Fruit fly (Drosophila melanogaster) whole organism, wandering third instar larva: ENCODE measurements around the gene kin17.

Experiments
- Abd-B ChIP-seq: fragments of >200 bp; optimal IDR thresholded peaks from 2 replicates; lab custom pipeline; 2017; ENCODE audit warnings: missing biosample characterization, missing genetic modification characterization
- CG32264 ChIP-seq: fragments of 200-800 bp; sonication (Bioruptor generic); optimal IDR thresholded peaks from 2 replicates; lab custom pipeline; 2016; ENCODE audit warnings: missing biosample characterization, missing genetic modification characterization
- CG9705 ChIP-seq: fragments of 200-800 bp; sonication (Bioruptor generic); optimal IDR thresholded peaks from 2 replicates; lab custom pipeline; 2018; ENCODE audit warnings: missing biosample characterization, mild to moderate bottlenecking, missing genetic modification characterization
- CrebA ChIP-seq: fragments of 200-800 bp; sonication (Bioruptor generic); optimal IDR thresholded peaks from 2 replicates; lab custom pipeline; 2016; ENCODE audit warnings: missing biosample characterization, mild to moderate bottlenecking, missing genetic modification characterization, borderline replicate concordance
- Dfd ChIP-seq: fragments of >200 bp; optimal IDR thresholded peaks from 2 replicates; lab custom pipeline; 2017; ENCODE audit warnings: missing biosample characterization, missing genetic modification characterization
- Dif ChIP-seq: fragments of 200-275, 200-300 bp; sonication (Bioruptor generic); optimal IDR thresholded peaks from 2 replicates; lab custom pipeline; 2018; ENCODE audit warnings: missing biosample characterization, missing genetic modification characterization; ENCODE audit not compliant: partially characterized antibody
- HLH106 ChIP-seq: fragments of 200-800 bp; optimal IDR thresholded peaks from 3 replicates; lab custom pipeline; 2019; ENCODE audit warnings: missing biosample characterization, mild to moderate bottlenecking, missing genetic modification characterization, moderate library complexity
- Hnf4 ChIP-seq: fragments of 200-800 bp; sonication (Bioruptor generic); optimal IDR thresholded peaks from 2 replicates; lab custom pipeline; 2016; ENCODE audit warnings: missing biosample characterization, mild to moderate bottlenecking, missing genetic modification characterization
- Hr78 ChIP-seq: fragments of >200 bp; optimal IDR thresholded peaks from 2 replicates; lab custom pipeline; 2017; ENCODE audit warnings: missing biosample characterization, missing genetic modification characterization
- Hr83 ChIP-seq: fragments of 200-300 bp; sonication (Bioruptor generic); optimal IDR thresholded peaks from 2 replicates; lab custom pipeline; 2016; ENCODE audit warnings: missing biosample characterization, mild to moderate bottlenecking, missing genetic modification characterization, moderate library complexity; ENCODE audit not compliant: poor library complexity, severe bottlenecking
- Jra ChIP-seq: sonication (Bioruptor generic); optimal IDR thresholded peaks from 2 replicates; lab custom pipeline; 2016; ENCODE audit warnings: missing biosample characterization, missing genetic modification characterization
- Mio ChIP-seq: sonication (Bioruptor generic); optimal IDR thresholded peaks from 2 replicates; lab custom pipeline; 2016; ENCODE audit warnings: missing biosample characterization, missing genetic modification characterization
- Myc ChIP-seq: fragments of >200 bp; optimal IDR thresholded peaks from 2 replicates; lab custom pipeline; 2017
- OdsH ChIP-seq: fragments of 200-800 bp; sonication (Bioruptor generic); optimal IDR thresholded peaks from 2 replicates; lab custom pipeline; 2016; ENCODE audit warnings: missing biosample characterization, mild to moderate bottlenecking, missing genetic modification characterization
- Rel ChIP-seq, 2 experiments: fragments of 200-800 bp; sonication (Bioruptor generic) in 1 of 2; optimal IDR thresholded peaks; 2 replicates in 1 of 2; 3 replicates in 1 of 2; lab custom pipeline; 2016 to 2019; ENCODE audit warnings: mild to moderate bottlenecking in 2 of 2, missing biosample characterization in 2 of 2, missing genetic modification characterization in 2 of 2, moderate library complexity in 1 of 2
- Sp1 ChIP-seq: fragments of 200-800 bp; sonication (Bioruptor generic); optimal IDR thresholded peaks from 3 replicates; lab custom pipeline; 2019; ENCODE audit warnings: missing biosample characterization, mild to moderate bottlenecking, missing genetic modification characterization, moderate library complexity
- Vsx2 ChIP-seq: fragments of 200-300, 225-300 bp; sonication (Bioruptor generic); optimal IDR thresholded peaks from 2 replicates; lab custom pipeline; 2018; ENCODE audit warnings: missing biosample characterization, missing genetic modification characterization; ENCODE audit not compliant: partially characterized antibody
- br ChIP-seq: fragments of 200-800 bp; sonication (Bioruptor generic); optimal IDR thresholded peaks from 2 replicates; lab custom pipeline; 2016; ENCODE audit warnings: missing biosample characterization, missing genetic modification characterization
- dl ChIP-seq, 2 experiments: fragments of 175-275, 200-275 bp in 1 of 2; fragments of 200-275 bp in 1 of 2; sonication (Bioruptor generic); optimal IDR thresholded peaks; lab custom pipeline; 2018; ENCODE audit warnings: mild to moderate bottlenecking in 2 of 2, missing biosample characterization in 2 of 2, missing genetic modification characterization in 2 of 2, moderate library complexity in 2 of 2; ENCODE audit not compliant: partially characterized antibody in 2 of 2, insufficient read depth in 1 of 2
- dmrt93B ChIP-seq: fragments of 200-800 bp; sonication (Bioruptor generic); optimal IDR thresholded peaks from 2 replicates; lab custom pipeline; 2018; ENCODE audit warnings: missing biosample characterization, mild to moderate bottlenecking, missing genetic modification characterization
- dsf ChIP-seq: sonication (Bioruptor generic); optimal IDR thresholded peaks from 2 replicates; lab custom pipeline; 2016; ENCODE audit warnings: missing biosample characterization, missing genetic modification characterization, borderline replicate concordance
- ey ChIP-seq: fragments of 200-800 bp; sonication (Bioruptor generic); optimal IDR thresholded peaks from 2 replicates; lab custom pipeline; 2016; ENCODE audit warnings: missing biosample characterization, missing genetic modification characterization
- foxo ChIP-seq, 2 experiments: fragments of 200-800 bp; sonication (Bioruptor generic); optimal IDR thresholded peaks; 2 replicates in 1 of 2; 3 replicates in 1 of 2; lab custom pipeline; 2016 to 2017; ENCODE audit warnings: missing biosample characterization in 2 of 2, missing genetic modification characterization in 2 of 2
- fru ChIP-seq: fragments of 200-800 bp; sonication (Bioruptor generic); optimal IDR thresholded peaks from 3 replicates; lab custom pipeline; 2016; ENCODE audit warnings: missing biosample characterization, mild to moderate bottlenecking, missing genetic modification characterization
- h ChIP-seq: fragments of 200-800 bp; sonication (Bioruptor generic); optimal IDR thresholded peaks from 3 replicates; lab custom pipeline; 2016; ENCODE audit warnings: missing biosample characterization, mild to moderate bottlenecking, missing genetic modification characterization
- jim ChIP-seq: fragments of 175-275, 200-325 bp; sonication (Bioruptor generic); optimal IDR thresholded peaks from 2 replicates; lab custom pipeline; 2016; ENCODE audit warnings: missing biosample characterization, mild to moderate bottlenecking, missing genetic modification characterization
- lola ChIP-seq: fragments of >200 bp; optimal IDR thresholded peaks from 2 replicates; lab custom pipeline; 2017; ENCODE audit warnings: missing biosample characterization, missing genetic modification characterization
- pan ChIP-seq: fragments of >200 bp; optimal IDR thresholded peaks from 2 replicates; lab custom pipeline; 2017
- psq ChIP-seq: fragments of 200-800 bp; sonication (Bioruptor generic); optimal IDR thresholded peaks from 3 replicates; lab custom pipeline; 2017; ENCODE audit warnings: missing biosample characterization, mild to moderate bottlenecking, missing genetic modification characterization, moderate library complexity
- rgr ChIP-seq: fragments of 200-800 bp; sonication (Bioruptor generic); optimal IDR thresholded peaks from 3 replicates; lab custom pipeline; 2016; ENCODE audit warnings: missing biosample characterization, mild to moderate bottlenecking, missing genetic modification characterization
- sage ChIP-seq: fragments of 200-800 bp; sonication (Bioruptor generic); optimal IDR thresholded peaks from 2 replicates; lab custom pipeline; 2016; ENCODE audit warnings: missing biosample characterization, mild to moderate bottlenecking, missing genetic modification characterization
- sv ChIP-seq: fragments of 200-800 bp; sonication (Bioruptor generic); optimal IDR thresholded peaks from 3 replicates; lab custom pipeline; 2016; ENCODE audit warnings: missing biosample characterization, missing genetic modification characterization
- usp ChIP-seq: fragments of >200 bp; optimal IDR thresholded peaks from 2 replicates; lab custom pipeline; 2017; ENCODE audit warnings: missing biosample characterization, missing genetic modification characterization
- woc ChIP-seq: sonication (Bioruptor generic); optimal IDR thresholded peaks from 2 replicates; lab custom pipeline; 2016; ENCODE audit warnings: missing biosample characterization, mild to moderate bottlenecking, missing genetic modification characterization

kin17 gene

dm6 chr3L:20403493-20404379, 47.1 kb downstream of the kin17 start:
- TF ChIP-seq sv (GFP tag; lab: Kevin White, UChicago) (no peak), Sp1 (GFP tag; lab: Kevin White, UChicago) (peak; percentile 70), h (peak; percentile 50), pan (lab: Kevin White, UChicago) (no peak), Rel (GFP tag; optimal IDR thresholded peaks at IDR 0.05; lab: Kevin White, UChicago) (no peak), Rel (tag; optimal IDR thresholded peaks at IDR 0.05; lab: Kevin White, UChicago) (peak; percentile 16), foxo (GFP tag; optimal IDR thresholded peaks at IDR 0.05; lab: Kevin White, UChicago) (peak in 1 of 2 experiments; percentile 39), Vsx2 (peak; percentile 57), dmrt93B (peak; percentile 69), Hr78 (no peak), ey (GFP tag; lab: Kevin White, UChicago) (peak; percentile 12), dsf (no peak), CG9705 (GFP tag; lab: Kevin White, UChicago) (peak; percentile 54), Myc (no peak), fru (GFP tag; lab: Kevin White, UChicago) (peak; percentile 55), sage (GFP tag; lab: Kevin White, UChicago) (no peak), rgr (GFP tag; lab: Kevin White, UChicago) (peak; percentile 20), woc (peak; percentile 52), jim (GFP tag; lab: Kevin White, UChicago) (no peak), br (no peak), Jra (GFP tag; lab: Kevin White, UChicago) (peak; percentile 60), OdsH (peak; percentile 2), CrebA (GFP tag; lab: Kevin White, UChicago) (peak; percentile 35), Abd-B (no peak), HLH106 (peak; percentile 70), psq (GFP tag; lab: Kevin White, UChicago) (peak; percentile 59), Hr83 (GFP tag; lab: Kevin White, UChicago) (peak; percentile 9), Dif (peak; percentile 27), usp (GFP tag; lab: Kevin White, UChicago) (no peak)

- no peak for TF ChIP-seq OdsH
- TF ChIP-seq pan (lab: Kevin White, UChicago) = no peak
- no peak for TF ChIP-seq Abd-B
- no peak for TF ChIP-seq Hnf4 (GFP tag; lab: Kevin White, UChicago)
- TF ChIP-seq Myc = no peak
- TF ChIP-seq Dif = no peak
- no peak for TF ChIP-seq rgr (GFP tag; lab: Kevin White, UChicago)
- TF ChIP-seq CG9705 (GFP tag; lab: Kevin White, UChicago) = no peak
- TF ChIP-seq fru (GFP tag; lab: Kevin White, UChicago) = no peak
- TF ChIP-seq, all 38 proteins: peak for 0
These were observed 47.9 kb downstream of the kin17 start for dm6 chr3L:20404515-20404914.

DNA sequence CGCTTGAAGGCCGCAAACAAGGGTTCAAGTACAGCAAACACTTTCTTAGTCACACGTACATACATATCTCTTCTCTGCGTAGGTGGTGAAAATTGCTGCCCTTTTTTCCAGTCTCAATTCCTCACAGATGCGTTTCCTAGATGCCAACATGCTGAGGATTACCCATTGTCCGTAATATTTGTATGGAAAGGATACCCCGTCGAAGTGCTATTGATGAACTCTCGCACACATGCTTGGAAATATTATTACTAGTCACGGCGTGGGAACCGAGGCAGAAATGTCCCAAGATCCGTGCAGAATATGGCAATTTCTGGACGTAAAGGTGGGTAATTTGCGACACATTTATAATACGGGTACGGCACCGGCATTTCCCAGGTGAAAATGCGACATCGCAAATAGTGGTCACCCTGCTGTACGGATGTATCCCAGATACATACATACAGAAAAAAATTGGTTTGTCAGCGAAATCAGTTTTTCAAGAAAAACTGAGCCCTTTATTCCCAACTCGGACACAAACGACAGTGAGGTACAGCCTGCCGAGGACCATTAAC, 48.8 kb downstream of the kin17 start:
- TF ChIP-seq CG32264 (GFP tag; lab: Kevin White, UChicago) (no peak), lola (no peak), Sp1 (GFP tag; lab: Kevin White, UChicago) (no peak), woc (no peak), Mio (no peak), ey (GFP tag; lab: Kevin White, UChicago) (no peak), foxo (GFP tag; optimal IDR thresholded peaks at IDR 0.05; lab: Kevin White, UChicago) (no peak), dl (GFP tag; optimal IDR thresholded peaks at IDR 0.05; lab: Kevin White, UChicago; ENCODE audit: insufficient read depth in 1 of 2, partially characterized antibody in 2 of 2) (no peak), Dfd (GFP tag; lab: Kevin White, UChicago) (no peak), CG9705 (GFP tag; lab: Kevin White, UChicago) (no peak)
- TF ChIP-seq, all 38 proteins: peak for 0
